Fruit fly (Drosophila melanogaster): ENCODE data around the gene rudhira.

rudhira gene

DNA sequence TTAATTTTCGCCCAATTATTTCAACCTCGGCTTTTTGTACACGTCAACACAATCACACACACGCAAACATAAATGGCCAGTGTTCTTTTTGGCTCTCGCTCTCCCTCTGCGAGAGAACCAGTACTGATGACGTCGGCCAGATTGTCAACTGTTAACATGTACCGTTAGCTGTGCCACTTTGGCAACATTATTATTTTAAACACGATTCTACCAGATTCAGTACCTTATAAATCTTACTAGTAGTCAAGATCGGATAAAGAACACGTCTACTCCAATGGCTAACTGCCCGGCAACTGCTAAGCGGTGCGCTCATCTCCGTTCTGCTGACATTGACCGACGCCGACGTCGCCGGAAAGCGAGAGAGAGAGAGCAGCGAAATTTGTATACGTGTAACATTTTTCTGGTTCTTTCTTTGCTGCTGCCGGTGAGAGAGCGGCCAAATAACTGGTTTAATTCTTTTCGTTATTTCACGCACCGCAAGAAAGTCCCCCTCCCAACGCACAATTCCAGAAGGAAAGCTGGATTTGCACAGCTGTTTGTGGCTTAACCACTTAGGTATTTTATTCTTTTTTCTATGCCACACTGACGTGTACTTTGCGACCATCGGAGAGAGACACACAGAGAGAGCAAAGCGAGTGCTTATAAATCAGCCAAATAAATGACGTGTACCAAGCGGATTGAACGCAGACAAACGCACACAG, 11.5 kb upstream of the rudhira start (continued):
- TF ChIP-seq YL-1 (GFP tag; optimal IDR thresholded peaks at IDR 0.05) (peak; percentile 29), CG15514 (GFP tag; optimal IDR thresholded peaks at IDR 0.05) (peak; percentile 35), Doc3 (GFP tag; IDR thresholded peaks at IDR 0.05; ENCODE audit: partially characterized antibody) (no peak), B-H1 (GFP tag; IDR thresholded peaks at IDR 0.05) (no peak), chinmo (GFP tag; IDR thresholded peaks at IDR 0.05; ENCODE audit: partially characterized antibody) (0 out of 4 replicates have a peak, but pooled peaks have one; percentile 53), crp (GFP tag; optimal IDR thresholded peaks at IDR 0.05) (peak in 1 of 2 experiments; percentile 32), ara (GFP tag; IDR thresholded peaks at IDR 0.05) (no peak), Sry-δ (GFP tag; optimal IDR thresholded peaks at IDR 0.05) (peak; percentile 1), CG6175 (GFP tag; IDR thresholded peaks at IDR 0.05) (peak; percentile 9; the same call in 1 of the 3 replicates), CG7556 (GFP tag; optimal IDR thresholded peaks at IDR 0.05) (no peak)

DNA sequence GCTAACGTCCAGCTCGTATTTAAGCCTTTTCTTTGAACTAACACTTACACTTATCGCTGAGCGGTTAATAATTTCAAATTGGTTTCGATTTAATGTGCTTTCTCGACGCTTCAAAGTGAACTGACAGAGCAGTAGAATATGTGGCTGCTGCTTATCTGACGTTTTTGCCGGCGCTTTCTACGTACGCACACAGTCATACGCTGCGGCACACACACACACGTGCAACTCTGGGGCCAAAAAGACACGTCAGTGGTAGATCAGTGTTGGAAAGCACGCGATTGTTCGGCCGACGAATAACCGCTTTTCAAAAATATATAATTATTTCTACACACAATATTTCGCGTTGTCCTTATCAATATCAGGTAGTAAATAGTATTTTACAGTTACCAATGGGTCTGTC, 10.5 kb upstream of the rudhira start:
- peak; percentile 3 for TF ChIP-seq CG17912 (GFP tag; optimal IDR thresholded peaks at IDR 0.05)
- TF ChIP-seq slbo (GFP tag; IDR thresholded peaks at IDR 0.05): peak; percentile 27; the same call in 1 of the 2 replicates
- TF ChIP-seq Lhr (GFP tag; optimal IDR thresholded peaks at IDR 0.05): peak; percentile 8
- TF ChIP-seq bsh (GFP tag; optimal IDR thresholded peaks at IDR 0.05): peak in 1 of 2 experiments; percentile 3
- TF ChIP-seq hkb (optimal IDR thresholded peaks at IDR 0.05): no peak
- TF ChIP-seq hkb (GFP tag; IDR thresholded peaks at IDR 0.05): peak; percentile 57
- TF ChIP-seq pan (optimal IDR thresholded peaks at IDR 0.05): no peak
- TF ChIP-seq pan (GFP tag; optimal IDR thresholded peaks at IDR 0.05 in 1 of 2, IDR thresholded peaks at IDR 0.05 in 1 of 2): peak in 1 of 2 experiments; percentile 15
- peak; percentile 53 for TF ChIP-seq pzg (GFP tag; optimal IDR thresholded peaks at IDR 0.05)
- peak; percentile 42; the same call in 1 of the 3 replicates for TF ChIP-seq CG6175 (GFP tag; IDR thresholded peaks at IDR 0.05)
- peak; percentile 15 for TF ChIP-seq CG14710 (tag; optimal IDR thresholded peaks at IDR 0.05)
- TF ChIP-seq stwl (tag; optimal IDR thresholded peaks at IDR 0.05): peak; percentile 72
- TF ChIP-seq CG2712 (tag; optimal IDR thresholded peaks at IDR 0.05): no peak
- TF ChIP-seq grau (tag; optimal IDR thresholded peaks at IDR 0.05): peak; percentile 6
- TF ChIP-seq CG12659 (GFP tag; optimal IDR thresholded peaks at IDR 0.05): no peak
- TF ChIP-seq Hr3 (GFP tag; optimal IDR thresholded peaks at IDR 0.05): no peak
- TF ChIP-seq knrl (GFP tag; IDR thresholded peaks at IDR 0.05; ENCODE audit: partially characterized antibody): 0 out of 3 replicates have a peak, but pooled peaks have one; percentile 27
- peak; percentile 67; the same call in 2 of the 3 replicates for TF ChIP-seq ci (GFP tag; IDR thresholded peaks at IDR 0.05)
- no peak for TF ChIP-seq CG12104 (GFP tag; optimal IDR thresholded peaks at IDR 0.05)
- peak; percentile 17 for TF ChIP-seq Fer1 (GFP tag; optimal IDR thresholded peaks at IDR 0.05)
- peak; percentile 42 for TF ChIP-seq CG1603 (tag; optimal IDR thresholded peaks at IDR 0.05)
- TF ChIP-seq sisA (GFP tag; IDR thresholded peaks at IDR 0.05): no peak
- TF ChIP-seq CG3847 (GFP tag; IDR thresholded peaks at IDR 0.05): peak; percentile 51
- peak; percentile 20; the same call in 1 of the 2 replicates for TF ChIP-seq Xrp1 (GFP tag; IDR thresholded peaks at IDR 0.05)
- TF ChIP-seq ATbp (GFP tag; optimal IDR thresholded peaks at IDR 0.05): peak; percentile 3
- peak; percentile 97 for TF ChIP-seq CG2116 (GFP tag; optimal IDR thresholded peaks at IDR 0.05)
- peak; percentile 19 for TF ChIP-seq zf30C (GFP tag; optimal IDR thresholded peaks at IDR 0.05)
- 0 out of 2 replicates have a peak, but pooled peaks have one; percentile 21 for TF ChIP-seq amos (GFP tag; IDR thresholded peaks at IDR 0.05; ENCODE audit: partially characterized antibody)
- TF ChIP-seq CG13775 (GFP tag; optimal IDR thresholded peaks at IDR 0.05): no peak
- TF ChIP-seq ken (GFP tag; IDR thresholded peaks at IDR 0.05): no peak
- 0 out of 2 replicates have a peak, but pooled peaks have one; percentile 17 for TF ChIP-seq Scr (GFP tag; IDR thresholded peaks at IDR 0.05; ENCODE audit: partially characterized antibody)
- TF ChIP-seq Xbp1 (GFP tag; optimal IDR thresholded peaks at IDR 0.05): peak; percentile 100
- peak; percentile 21 for TF ChIP-seq Hand (GFP tag; optimal IDR thresholded peaks at IDR 0.05)
- TF ChIP-seq CoRest (tag; optimal IDR thresholded peaks at IDR 0.05): peak; percentile 1
- TF ChIP-seq CG4404 (GFP tag; IDR thresholded peaks at IDR 0.05): no peak
- 0 out of 2 replicates have a peak, but pooled peaks have one; percentile 10 for TF ChIP-seq CG13287 (GFP tag; IDR thresholded peaks at IDR 0.05; ENCODE audit: partially characterized antibody)
- TF ChIP-seq dpn (GFP tag; optimal IDR thresholded peaks at IDR 0.05): peak in 1 of 2 experiments; percentile 8

Measured in whole organism, embryonic.